Worm (Caenorhabditis elegans) whole organism, L3 larva: ENCODE results near the gene BE10.3.

Experiments
- unc-62 ChIP-seq: fragments of 150-350 bp; sonication (generic microtip); optimal IDR thresholded peaks from 4 replicates; lab custom pipeline; 2014; ENCODE audit warnings: missing biosample characterization, missing genetic modification reagents, missing genetic modification characterization
- zag-1 ChIP-seq: fragments of 150-350 bp; optimal IDR thresholded peaks from 2 replicates; lab custom pipeline; 2014; ENCODE audit warnings: missing biosample characterization, missing genetic modification characterization

DNA sequence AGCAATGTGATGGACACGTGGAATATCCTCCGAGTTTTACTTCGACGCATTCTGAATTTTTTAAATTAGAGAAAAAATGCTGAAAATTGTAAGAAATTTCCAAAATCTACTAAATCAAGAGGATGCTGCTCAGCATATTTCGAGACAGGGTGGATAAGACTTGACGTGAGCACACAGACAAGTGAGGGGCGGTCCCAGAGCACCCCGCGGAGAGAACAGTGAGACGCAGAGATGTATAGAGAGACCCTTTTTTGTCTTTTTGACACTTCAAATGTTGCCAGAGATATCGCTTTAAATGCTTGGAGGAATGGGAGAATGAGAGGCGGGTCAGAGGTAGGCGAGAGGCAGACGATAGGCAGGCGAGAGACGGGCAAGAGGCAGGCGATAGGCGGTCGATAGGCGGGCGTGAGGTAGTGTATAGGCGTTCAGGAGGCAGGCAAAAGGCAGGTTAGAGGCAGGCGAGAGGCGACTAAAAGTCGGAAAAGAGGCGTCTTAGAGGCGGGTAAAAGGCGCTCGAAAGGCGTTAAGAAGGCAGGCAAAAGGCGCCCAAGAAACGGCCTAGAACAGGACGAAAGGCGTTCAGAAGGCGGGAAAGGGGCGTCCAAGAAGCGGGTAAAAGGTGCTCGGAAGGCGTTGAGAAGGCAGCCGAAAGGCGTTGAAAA, 28.0 kb upstream of the BE10.3 start, which contains the start of gene gab-1:
- no peak for TF ChIP-seq unc-62
- no peak for TF ChIP-seq zag-1 (tag; lab: Kevin White, UChicago)
